Fruit fly (Drosophila melanogaster): ENCODE data around the gene CG9330.

CG9330 gene

DNA sequence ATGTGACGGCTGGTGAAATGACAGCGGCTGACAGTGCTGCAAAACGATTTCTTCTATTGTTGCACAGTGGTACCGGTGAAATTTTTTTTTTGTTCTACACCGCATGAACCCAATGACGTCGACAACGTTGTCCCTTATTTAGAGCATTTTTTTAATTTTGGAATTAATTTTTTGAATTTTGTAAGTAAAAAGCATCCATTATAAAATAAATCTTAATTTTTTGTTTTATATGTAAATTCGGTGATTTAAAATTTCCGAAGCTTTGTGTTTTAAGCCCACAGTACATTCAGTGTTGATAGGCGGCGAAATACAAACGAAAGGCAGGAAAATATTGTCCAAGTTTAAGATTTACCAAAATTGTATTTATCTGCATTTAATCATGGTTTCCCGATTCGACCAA is 26.1 kb downstream of the CG9330 start, which contains the start of the genes Lon and PIG-F (continued):
- TF ChIP-seq h (GFP tag; optimal IDR thresholded peaks at IDR 0.05) (peak; percentile 99), ey (GFP tag; optimal IDR thresholded peaks at IDR 0.05) (peak; percentile 98), CG9705 (GFP tag; optimal IDR thresholded peaks at IDR 0.05) (peak; percentile 99), sage (GFP tag; optimal IDR thresholded peaks at IDR 0.05) (peak; percentile 98), fru (GFP tag; optimal IDR thresholded peaks at IDR 0.05) (peak; percentile 99), Vsx2 (GFP tag; optimal IDR thresholded peaks at IDR 0.05; ENCODE audit: partially characterized antibody) (no peak), woc (GFP tag; optimal IDR thresholded peaks at IDR 0.05) (peak; percentile 97), Hr83 (GFP tag; optimal IDR thresholded peaks at IDR 0.05; ENCODE audit: poor library complexity, severe bottlenecking) (peak; percentile 95), Dif (GFP tag; optimal IDR thresholded peaks at IDR 0.05; ENCODE audit: partially characterized antibody) (no peak)

DNA sequence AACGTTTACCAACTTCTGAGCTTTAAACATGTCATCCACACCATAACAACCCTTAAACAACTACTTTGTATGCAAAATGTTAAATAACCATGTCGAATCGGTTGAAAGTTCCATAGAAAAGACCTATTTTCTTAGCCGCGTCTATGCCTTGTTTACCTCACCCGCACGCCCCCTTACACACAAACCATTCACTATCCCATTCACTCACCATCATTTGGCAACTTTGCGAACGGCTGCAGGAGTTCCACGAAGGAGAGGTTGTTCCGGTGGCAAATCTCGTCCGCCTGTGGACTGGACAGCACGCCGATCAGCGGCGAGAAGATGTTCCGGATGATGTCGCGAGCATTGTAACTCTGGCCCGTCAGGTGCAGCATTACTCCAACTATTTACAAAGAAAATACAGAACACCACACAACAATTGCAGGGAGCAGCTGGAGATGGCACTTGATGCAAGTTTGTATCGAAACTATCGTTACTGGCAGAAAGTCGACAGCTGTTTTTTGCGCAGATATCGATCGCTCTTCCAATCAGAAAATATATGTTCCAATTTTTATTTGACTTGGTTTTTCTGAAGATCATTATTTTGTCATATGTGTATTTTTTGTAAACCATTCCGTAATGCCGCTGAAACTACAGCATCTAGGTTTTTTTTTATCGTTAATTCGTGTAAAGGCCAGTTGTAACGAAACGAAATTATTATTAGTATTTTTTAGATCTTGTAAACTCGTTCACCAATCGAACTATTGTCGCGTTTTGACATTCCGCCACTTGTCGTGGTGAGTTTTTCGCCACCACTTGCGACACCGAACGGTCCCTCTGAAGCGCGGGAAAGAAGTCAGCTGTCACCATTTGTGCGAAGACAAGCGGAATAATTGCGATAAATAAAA is 32.3 kb downstream of the CG9330 start, which contains the start of gene asf1:
TSS of gene asf1 (plus strand) at position 823 of the 887 bp plus-strand sequence.
- TF ChIP-seq Myc (optimal IDR thresholded peaks at IDR 0.05) = peak; percentile 67
- peak; percentile 54 for TF ChIP-seq sv (GFP tag; optimal IDR thresholded peaks at IDR 0.05)
- TF ChIP-seq OdsH (GFP tag; optimal IDR thresholded peaks at IDR 0.05) = peak; percentile 37
- peak; percentile 29 for TF ChIP-seq ey (GFP tag; optimal IDR thresholded peaks at IDR 0.05)
- TF ChIP-seq fru (GFP tag; optimal IDR thresholded peaks at IDR 0.05) = peak; percentile 63
- TF ChIP-seq Jra (GFP tag; optimal IDR thresholded peaks at IDR 0.05) = no peak
- no peak for TF ChIP-seq lola (GFP tag; optimal IDR thresholded peaks at IDR 0.05)
- no peak for TF ChIP-seq h (GFP tag; optimal IDR thresholded peaks at IDR 0.05)

DNA sequence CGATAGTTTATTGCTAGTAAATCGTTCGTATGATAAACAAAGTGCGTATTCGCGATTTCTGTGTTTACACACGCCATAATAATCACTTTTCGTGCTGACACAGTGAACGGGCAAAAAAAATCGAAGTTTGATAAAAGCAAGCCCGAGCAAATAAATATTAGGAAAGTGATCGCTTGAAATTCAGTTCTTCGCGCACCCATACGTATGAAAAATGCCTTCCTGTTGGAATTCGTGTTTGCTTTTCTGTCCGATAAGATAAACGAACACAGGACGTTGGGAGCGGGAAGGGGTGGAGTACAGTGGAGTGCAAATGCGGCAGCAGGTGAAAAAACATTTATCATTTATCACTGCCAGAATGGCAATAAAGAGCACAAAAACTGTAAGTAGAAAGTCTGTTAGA is 44.6 kb downstream of the CG9330 start:
- TF ChIP-seq OdsH (GFP tag; optimal IDR thresholded peaks at IDR 0.05) = peak; percentile 47
- no peak for TF ChIP-seq dl (GFP tag; optimal IDR thresholded peaks at IDR 0.05; ENCODE audit: insufficient read depth in 1 of 2, partially characterized antibody in 2 of 2)
- peak; percentile 60 for TF ChIP-seq br (GFP tag; optimal IDR thresholded peaks at IDR 0.05)
- peak; percentile 23 for TF ChIP-seq sage (GFP tag; optimal IDR thresholded peaks at IDR 0.05)
- TF ChIP-seq N (GFP tag; optimal IDR thresholded peaks at IDR 0.05) = no peak
- TF ChIP-seq CG32264 (GFP tag; optimal IDR thresholded peaks at IDR 0.05) = peak; percentile 42
- no peak for TF ChIP-seq Myc (optimal IDR thresholded peaks at IDR 0.05)
- no peak for TF ChIP-seq Hnf4 (GFP tag; optimal IDR thresholded peaks at IDR 0.05)
- TF ChIP-seq jim (GFP tag; optimal IDR thresholded peaks at IDR 0.05) = no peak
- no peak for TF ChIP-seq brk (GFP tag; optimal IDR thresholded peaks at IDR 0.05)
- peak; percentile 89 for TF ChIP-seq Hr83 (GFP tag; optimal IDR thresholded peaks at IDR 0.05; ENCODE audit: poor library complexity, severe bottlenecking)
- peak; percentile 36 for TF ChIP-seq CG9705 (GFP tag; optimal IDR thresholded peaks at IDR 0.05)
- TF ChIP-seq ey (GFP tag; optimal IDR thresholded peaks at IDR 0.05) = peak; percentile 31
- no peak for TF ChIP-seq sv (GFP tag; optimal IDR thresholded peaks at IDR 0.05)
- no peak for TF ChIP-seq dmrt93B (GFP tag; optimal IDR thresholded peaks at IDR 0.05)
- no peak for TF ChIP-seq dsf (GFP tag; optimal IDR thresholded peaks at IDR 0.05; ENCODE audit: borderline replicate concordance)
- TF ChIP-seq Dfd (GFP tag; optimal IDR thresholded peaks at IDR 0.05) = no peak
- TF ChIP-seq Sp1 (GFP tag; optimal IDR thresholded peaks at IDR 0.05) = no peak
- TF ChIP-seq psq (GFP tag; optimal IDR thresholded peaks at IDR 0.05) = peak; percentile 41
- no peak for TF ChIP-seq woc (GFP tag; optimal IDR thresholded peaks at IDR 0.05)
- peak; percentile 45 for TF ChIP-seq fru (GFP tag; optimal IDR thresholded peaks at IDR 0.05)
- TF ChIP-seq Jra (GFP tag; optimal IDR thresholded peaks at IDR 0.05) = peak; percentile 64
- TF ChIP-seq GATAd (GFP tag; optimal IDR thresholded peaks at IDR 0.05) = no peak
- TF ChIP-seq Abd-B (GFP tag; optimal IDR thresholded peaks at IDR 0.05) = no peak
- TF ChIP-seq Vsx2 (GFP tag; optimal IDR thresholded peaks at IDR 0.05; ENCODE audit: partially characterized antibody) = no peak
- TF ChIP-seq foxo (GFP tag; optimal IDR thresholded peaks at IDR 0.05) = peak in 1 of 2 experiments; percentile 48
- no peak for TF ChIP-seq Hr78 (GFP tag; optimal IDR thresholded peaks at IDR 0.05)
- TF ChIP-seq Rel (GFP tag; optimal IDR thresholded peaks at IDR 0.05) = no peak
- TF ChIP-seq Rel (tag; optimal IDR thresholded peaks at IDR 0.05) = peak; percentile 51
- TF ChIP-seq CrebA (GFP tag; optimal IDR thresholded peaks at IDR 0.05; ENCODE audit: borderline replicate concordance) = no peak
- no peak for TF ChIP-seq HLH106 (tag; optimal IDR thresholded peaks at IDR 0.05)
- TF ChIP-seq Mio (GFP tag; optimal IDR thresholded peaks at IDR 0.05) = no peak
- TF ChIP-seq pan (optimal IDR thresholded peaks at IDR 0.05) = no peak
- TF ChIP-seq usp (GFP tag; optimal IDR thresholded peaks at IDR 0.05) = no peak
- TF ChIP-seq Dif (GFP tag; optimal IDR thresholded peaks at IDR 0.05; ENCODE audit: partially characterized antibody) = no peak
- peak; percentile 55 for TF ChIP-seq rgr (GFP tag; optimal IDR thresholded peaks at IDR 0.05)
- no peak for TF ChIP-seq tai (GFP tag; optimal IDR thresholded peaks at IDR 0.05)
- no peak for TF ChIP-seq lola (GFP tag; optimal IDR thresholded peaks at IDR 0.05)
- TF ChIP-seq h (GFP tag; optimal IDR thresholded peaks at IDR 0.05) = peak; percentile 81

Data from whole organism, wandering third instar larva.